Worm (Caenorhabditis elegans): ENCODE results near the gene parn-1.

DNA sequence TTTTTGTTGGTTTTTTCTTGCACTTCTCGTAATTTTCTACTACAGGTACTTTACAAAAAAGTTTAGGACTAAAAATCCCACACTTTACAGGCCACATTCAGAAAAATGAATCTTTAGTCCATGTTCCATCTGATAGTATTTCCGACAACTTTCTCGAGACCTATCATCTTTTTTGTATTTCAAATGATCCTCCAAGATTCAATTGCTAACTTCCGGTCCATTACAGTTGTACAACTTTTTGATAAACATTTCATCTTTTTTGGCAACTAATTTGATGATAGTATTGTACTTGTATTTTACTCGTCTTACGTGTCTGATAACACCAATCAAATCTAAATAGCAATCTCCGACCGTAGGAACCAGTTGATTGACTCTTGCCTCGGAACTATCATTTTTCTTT lies 27.7 kb downstream of the parn-1 start:
- no peak for TF ChIP-seq lin-13 (tag; optimal IDR thresholded peaks at IDR 0.05)
- no peak for TF ChIP-seq mep-1 (tag; optimal IDR thresholded peaks at IDR 0.05)
- no peak for TF ChIP-seq nhr-76 (tag; optimal IDR thresholded peaks at IDR 0.05)
- TF ChIP-seq snpc-4 (tag; optimal IDR thresholded peaks at IDR 0.05): no peak
- no peak for TF ChIP-seq unc-62 (GFP tag; optimal IDR thresholded peaks at IDR 0.05)
